Fruit fly (Drosophila melanogaster) whole organism, embryonic: ENCODE results near the gene CG44094.

Experiments used
- Aef1 ChIP-seq: fragments of 200-800 bp; sonication (Bioruptor generic); IDR thresholded peaks from 3 replicates; pipeline ENCODE4 v1.3.6; 2022; ENCODE audit warnings: missing biosample characterization, missing genetic modification characterization
- CG10366 ChIP-seq: fragments of 200-800 bp; sonication (Bioruptor generic); IDR thresholded peaks from 2 replicates; pipeline ENCODE4 v1.3.6; 2022; ENCODE audit warnings: missing biosample characterization, missing genetic modification characterization
- CG10431 ChIP-seq: fragments of 200-800 bp; sonication (Bioruptor generic); optimal IDR thresholded peaks from 3 replicates; lab custom pipeline; 2018; ENCODE audit warnings: missing biosample characterization, mild to moderate bottlenecking, missing genetic modification characterization
- CG11085 ChIP-seq: fragments of 200-800 bp; sonication (Bioruptor generic); IDR thresholded peaks from 2 replicates; pipeline ENCODE4 v1.3.6; 2022; ENCODE audit warnings: missing biosample characterization, missing genetic modification characterization
- CG11093 ChIP-seq: fragments of 200-800 bp; sonication (Bioruptor generic); IDR thresholded peaks from 3 replicates; pipeline ENCODE4 v1.3.6; 2022; ENCODE audit warnings: missing biosample characterization, missing genetic modification characterization
- CG11695 ChIP-seq: fragments of 200-800 bp; sonication (Bioruptor generic); IDR thresholded peaks from 3 replicates; pipeline ENCODE4 v1.3.6; 2022; ENCODE audit warnings: missing biosample characterization, missing genetic modification characterization
- CG12391 ChIP-seq: fragments of 200-800 bp; sonication (Bioruptor generic); optimal IDR thresholded peaks from 3 replicates; lab custom pipeline; 2018; ENCODE audit warnings: missing biosample characterization, mild to moderate bottlenecking, missing genetic modification characterization, moderate library complexity
- CG12942 ChIP-seq: fragments of 200-800 bp; sonication (Bioruptor generic); optimal IDR thresholded peaks from 3 replicates; lab custom pipeline; 2016; ENCODE audit warnings: missing biosample characterization, missing genetic modification characterization
- CG13624 ChIP-seq: fragments of 200-800 bp; sonication (Bioruptor generic); optimal IDR thresholded peaks from 2 replicates; lab custom pipeline; 2016; ENCODE audit warnings: missing biosample characterization, missing genetic modification characterization
- CG14441 ChIP-seq: fragments of 200-800 bp; sonication (Bioruptor generic); IDR thresholded peaks from 2 replicates; pipeline ENCODE4 v1.3.6; 2022; ENCODE audit warnings: missing biosample characterization, missing genetic modification characterization
- CG15073 ChIP-seq: fragments of 200-800 bp; sonication (Bioruptor generic); optimal IDR thresholded peaks from 2 replicates; lab custom pipeline; 2016; ENCODE audit warnings: missing biosample characterization, missing genetic modification characterization
- CG15269 ChIP-seq: fragments of 200-800 bp; sonication (Bioruptor generic); optimal IDR thresholded peaks from 2 replicates; lab custom pipeline; 2018; ENCODE audit warnings: missing biosample characterization, mild to moderate bottlenecking, missing genetic modification characterization, moderate library complexity
- CG15514 ChIP-seq: fragments of 200-800 bp; sonication (Bioruptor generic); optimal IDR thresholded peaks from 3 replicates; lab custom pipeline; 2017; ENCODE audit warnings: missing biosample characterization, missing genetic modification characterization, mild to moderate bottlenecking, moderate library complexity, missing genetic modification reagents
- CG15601 ChIP-seq: fragments of 200-800 bp; sonication (Bioruptor generic); optimal IDR thresholded peaks from 3 replicates; lab custom pipeline; 2019; ENCODE audit warnings: missing biosample characterization, mild to moderate bottlenecking, missing genetic modification characterization, moderate library complexity
- CG30431 ChIP-seq: fragments of 200-800 bp; sonication (Bioruptor generic); optimal IDR thresholded peaks from 2 replicates; lab custom pipeline; 2017; ENCODE audit warnings: missing biosample characterization, missing genetic modification characterization
- CG32772 ChIP-seq: fragments of 200-800 bp; sonication (Bioruptor generic); IDR thresholded peaks from 2 replicates; pipeline ENCODE4 v1.3.6; 2022; ENCODE audit warnings: missing biosample characterization, missing genetic modification characterization
- CG4328 ChIP-seq: fragments of 200-800 bp; sonication (Bioruptor generic); optimal IDR thresholded peaks from 3 replicates; lab custom pipeline; 2017; ENCODE audit warnings: missing biosample characterization, missing genetic modification reagents, missing genetic modification characterization
- CG4424 ChIP-seq: fragments of 200-800 bp; sonication (Bioruptor generic); optimal IDR thresholded peaks from 3 replicates; lab custom pipeline; 2016; ENCODE audit warnings: missing biosample characterization, missing genetic modification characterization
- CG4820 ChIP-seq: fragments of 200-800 bp; sonication (Bioruptor generic); optimal IDR thresholded peaks from 3 replicates; lab custom pipeline; 2016; ENCODE audit warnings: missing biosample characterization, missing genetic modification characterization
- CG7987 ChIP-seq: fragments of 200-800 bp; sonication (Bioruptor generic); optimal IDR thresholded peaks from 2 replicates; lab custom pipeline; 2018; ENCODE audit warnings: missing biosample characterization, mild to moderate bottlenecking, missing genetic modification characterization, moderate library complexity
- CG8359 ChIP-seq: fragments of 200-800 bp; sonication (Bioruptor generic); optimal IDR thresholded peaks from 2 replicates; lab custom pipeline; 2017; ENCODE audit warnings: missing biosample characterization, mild to moderate bottlenecking, missing genetic modification characterization, borderline replicate concordance
- CG9797 ChIP-seq: fragments of 200-800 bp; sonication (Bioruptor generic); optimal IDR thresholded peaks from 3 replicates; lab custom pipeline; 2018; ENCODE audit warnings: missing biosample characterization, mild to moderate bottlenecking, missing genetic modification characterization
- Camta ChIP-seq: fragments of 200-800 bp; sonication (Bioruptor generic); optimal IDR thresholded peaks from 2 replicates; lab custom pipeline; 2016; ENCODE audit warnings: missing biosample characterization, missing genetic modification characterization
- Dbx ChIP-seq: fragments of 200-800 bp; sonication (Bioruptor generic); IDR thresholded peaks from 3 replicates; pipeline ENCODE4 v1.3.6; 2022; ENCODE audit warnings: missing biosample characterization, missing genetic modification characterization
- Fer1 ChIP-seq: fragments of 200-800 bp; sonication (Bioruptor generic); optimal IDR thresholded peaks from 2 replicates; lab custom pipeline; 2017; ENCODE audit warnings: missing biosample characterization, mild to moderate bottlenecking, missing genetic modification characterization
- HLH54F ChIP-seq: fragments of 200-800 bp; sonication (Bioruptor generic); optimal IDR thresholded peaks from 3 replicates; lab custom pipeline; 2016; ENCODE audit warnings: missing biosample characterization, missing genetic modification characterization
- HmgD ChIP-seq: fragments of 200-800 bp; sonication (Bioruptor generic); optimal IDR thresholded peaks from 3 replicates; lab custom pipeline; 2016; ENCODE audit warnings: missing biosample characterization, missing genetic modification characterization
- Kr ChIP-seq: fragments of 200-800 bp; sonication (Bioruptor generic); optimal IDR thresholded peaks from 2 replicates; lab custom pipeline; 2017; ENCODE audit warnings: missing biosample characterization, mild to moderate bottlenecking, missing genetic modification characterization
- Lpt ChIP-seq: fragments of >200 bp; optimal IDR thresholded peaks from 2 replicates; lab custom pipeline; 2018; ENCODE audit warnings: missing biosample characterization, missing genetic modification characterization
- NC2β ChIP-seq: fragments of 200-800 bp; sonication (Bioruptor generic); optimal IDR thresholded peaks from 2 replicates; lab custom pipeline; 2016; ENCODE audit warnings: missing biosample characterization, missing genetic modification characterization
- NfI ChIP-seq: fragments of 200-800 bp; sonication (Bioruptor generic); optimal IDR thresholded peaks from 3 replicates; lab custom pipeline; 2018; ENCODE audit warnings: missing biosample characterization, mild to moderate bottlenecking, missing genetic modification characterization, moderate library complexity
- Opbp ChIP-seq: fragments of 200-800 bp; sonication (Bioruptor generic); IDR thresholded peaks from 3 replicates; pipeline ENCODE4 v1.3.6; 2022; ENCODE audit warnings: missing biosample characterization, missing genetic modification characterization; ENCODE audit not compliant: partially characterized antibody
- Six4 ChIP-seq: fragments of 200-800 bp; sonication (Bioruptor generic); optimal IDR thresholded peaks from 2 replicates; lab custom pipeline; 2016; ENCODE audit warnings: missing biosample characterization, missing genetic modification characterization
- az2 ChIP-seq: fragments of 200-800 bp; sonication (Bioruptor generic); optimal IDR thresholded peaks from 3 replicates; lab custom pipeline; 2016; ENCODE audit warnings: missing biosample characterization, missing genetic modification characterization
- btn ChIP-seq: fragments of 200-800 bp; sonication (Bioruptor generic); optimal IDR thresholded peaks from 2 replicates; lab custom pipeline; 2016; ENCODE audit warnings: missing biosample characterization, missing genetic modification characterization
- croc ChIP-seq: fragments of 200-800 bp; sonication (Bioruptor generic); conservative IDR thresholded peaks from 3 replicates; pipeline ENCODE4 v1.3.6; 2022; ENCODE audit warnings: missing biosample characterization, missing genetic modification characterization
- cwo ChIP-seq: fragments of 200-800 bp; sonication (Bioruptor generic); optimal IDR thresholded peaks from 3 replicates; lab custom pipeline; 2017; ENCODE audit warnings: missing biosample characterization, missing genetic modification characterization, mild to moderate bottlenecking, moderate library complexity, missing genetic modification reagents
- fd96Cb ChIP-seq: fragments of 200-800 bp; sonication (Bioruptor generic); optimal IDR thresholded peaks from 2 replicates; lab custom pipeline; 2018; ENCODE audit warnings: missing biosample characterization, mild to moderate bottlenecking, missing genetic modification characterization, moderate library complexity
- gcm2 ChIP-seq: fragments of 200-800 bp; sonication (Bioruptor generic); optimal IDR thresholded peaks from 2 replicates; lab custom pipeline; 2016; ENCODE audit warnings: missing biosample characterization, missing genetic modification characterization
- grau ChIP-seq: fragments of 200-800 bp; optimal IDR thresholded peaks from 3 replicates; lab custom pipeline; 2019; ENCODE audit warnings: missing biosample characterization, mild to moderate bottlenecking, missing genetic modification characterization, moderate library complexity
- her ChIP-seq: fragments of 200-800 bp; sonication (Bioruptor generic); optimal IDR thresholded peaks from 2 replicates; lab custom pipeline; 2016; ENCODE audit warnings: missing biosample characterization, missing genetic modification characterization
- jumu ChIP-seq: fragments of 200-800 bp; sonication (Bioruptor generic); optimal IDR thresholded peaks from 3 replicates; lab custom pipeline; 2016; ENCODE audit warnings: missing biosample characterization, missing genetic modification characterization
- ken ChIP-seq: fragments of 200-800 bp; sonication (Bioruptor generic); IDR thresholded peaks from 3 replicates; pipeline ENCODE4 v1.3.6; 2022; ENCODE audit warnings: missing biosample characterization, missing genetic modification characterization
- pb ChIP-seq: fragments of 200-800 bp; sonication (Bioruptor generic); optimal IDR thresholded peaks from 3 replicates; lab custom pipeline; 2016; ENCODE audit warnings: missing biosample characterization, missing genetic modification characterization
- pfk ChIP-seq: fragments of 200-800 bp; sonication (Bioruptor generic); optimal IDR thresholded peaks from 2 replicates; lab custom pipeline; 2018; ENCODE audit warnings: missing biosample characterization, mild to moderate bottlenecking, missing genetic modification characterization, moderate library complexity
- pita ChIP-seq: fragments of 200-800 bp; sonication (Bioruptor generic); optimal IDR thresholded peaks from 2 replicates; lab custom pipeline; 2017; ENCODE audit warnings: missing biosample characterization, mild to moderate bottlenecking, missing genetic modification characterization
- pum ChIP-seq: fragments of 200-800 bp; sonication (Bioruptor generic); optimal IDR thresholded peaks from 2 replicates; lab custom pipeline; 2016; ENCODE audit warnings: missing biosample characterization, missing genetic modification characterization
- sens-2 ChIP-seq: fragments of 200-800 bp; sonication (Bioruptor generic); IDR thresholded peaks from 2 replicates; pipeline ENCODE4 v1.3.6; 2022; ENCODE audit warnings: missing biosample characterization, missing genetic modification characterization
- tgo ChIP-seq: fragments of 200-800 bp; sonication (Bioruptor generic); IDR thresholded peaks from 3 replicates; pipeline ENCODE4 v1.3.6; 2022; ENCODE audit warnings: missing biosample characterization, missing genetic modification characterization
- trem ChIP-seq: fragments of 200-800 bp; optimal IDR thresholded peaks from 3 replicates; lab custom pipeline; 2019; ENCODE audit warnings: missing biosample characterization, mild to moderate bottlenecking, missing genetic modification characterization, moderate library complexity
- zfh1 ChIP-seq: fragments of 200-800 bp; sonication (Bioruptor generic); IDR thresholded peaks from 3 replicates; pipeline ENCODE4 v1.3.6; 2022; ENCODE audit warnings: missing biosample characterization, missing genetic modification characterization

CG44094 gene

DNA sequence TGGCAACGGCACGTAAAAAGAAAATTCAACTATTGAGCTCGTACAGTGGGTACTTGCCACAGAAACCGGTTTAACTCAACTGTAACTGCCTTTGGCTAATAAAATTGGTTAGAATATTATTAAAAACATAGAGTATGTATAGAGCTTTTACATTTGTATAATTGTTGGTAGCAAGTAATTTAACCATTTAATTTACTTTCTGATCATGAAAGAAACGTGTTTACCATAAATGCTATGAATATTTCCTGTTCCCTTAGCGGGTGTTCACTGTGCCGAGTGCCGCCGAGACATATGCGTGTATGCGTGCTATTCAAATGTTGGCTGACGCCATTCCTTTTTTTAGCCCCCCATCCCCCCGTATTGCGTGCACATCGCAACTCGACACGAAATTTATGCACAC, 27.7 kb downstream of the CG44094 start (continued):
- no peak for TF ChIP-seq CG12391

DNA sequence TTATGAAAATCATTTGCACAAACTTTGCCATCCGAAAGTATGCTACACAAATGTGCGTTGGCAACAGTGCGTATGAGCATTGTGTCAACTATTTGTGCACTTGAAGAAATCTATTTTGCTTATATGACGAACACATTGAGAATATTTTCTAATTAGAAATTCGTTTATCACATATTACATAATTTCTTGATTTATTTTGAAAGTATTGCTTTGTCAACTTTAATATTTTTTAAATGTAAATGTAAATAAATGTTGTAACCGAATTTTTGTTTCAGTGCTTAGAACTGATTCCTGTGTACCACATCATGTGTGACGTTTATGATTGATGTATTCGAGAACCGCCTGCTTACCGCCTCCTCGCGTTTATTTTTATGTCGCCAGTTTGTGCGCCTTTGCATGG, 34.4 kb downstream of the CG44094 start:
- no peak for TF ChIP-seq pita (GFP tag; lab: Kevin White, UChicago)
- no peak for TF ChIP-seq CG7987 (GFP tag; lab: Kevin White, UChicago)
- TF ChIP-seq Dbx, result 0 out of 3 replicates have a peak, but pooled peaks have one; percentile 38
- no peak for TF ChIP-seq pfk
- no peak for TF ChIP-seq CG14441 (GFP tag; lab: Robert Waterston, UW)
- no peak for TF ChIP-seq HmgD (GFP tag; lab: Kevin White, UChicago)
- TF ChIP-seq CG13624, result no peak
- TF ChIP-seq CG10366 (GFP tag; lab: Robert Waterston, UW), result no peak
- 0 out of 3 replicates have a peak, but pooled peaks have one; percentile 38 for TF ChIP-seq CG11695 (GFP tag; lab: Robert Waterston, UW)
- TF ChIP-seq her (GFP tag; lab: Kevin White, UChicago), result no peak
- TF ChIP-seq gcm2 (GFP tag; lab: Kevin White, UChicago), result no peak
- no peak for TF ChIP-seq sens-2
- peak; percentile 5 for TF ChIP-seq CG15514 (GFP tag; lab: Kevin White, UChicago)
- peak; percentile 4 for TF ChIP-seq CG4820 (GFP tag; lab: Kevin White, UChicago)
- no peak for TF ChIP-seq Six4 (GFP tag; lab: Kevin White, UChicago)
- TF ChIP-seq jumu, result no peak
- no peak for TF ChIP-seq CG30431
- no peak for TF ChIP-seq CG12942 (GFP tag; lab: Kevin White, UChicago)
- TF ChIP-seq CG10431 (GFP tag; lab: Kevin White, UChicago), result no peak
- no peak for TF ChIP-seq fd96Cb (tag; lab: Kevin White, UChicago)
- peak; percentile 11 for TF ChIP-seq CG4424
- no peak for TF ChIP-seq CG11085 (GFP tag; lab: Robert Waterston, UW)
- TF ChIP-seq pum, result no peak
- no peak for TF ChIP-seq HLH54F (GFP tag; lab: Kevin White, UChicago)
- TF ChIP-seq croc (GFP tag; lab: Robert Waterston, UW), result no peak
- no peak for TF ChIP-seq Kr (GFP tag; lab: Kevin White, UChicago)
- TF ChIP-seq CG8359 (GFP tag; lab: Kevin White, UChicago), result no peak
- TF ChIP-seq CG15601, result no peak
- TF ChIP-seq CG9797 (GFP tag; lab: Kevin White, UChicago), result no peak
- TF ChIP-seq cwo (GFP tag; lab: Kevin White, UChicago), result peak; percentile 32
- no peak for TF ChIP-seq CG12391
- TF ChIP-seq NC2β (GFP tag; lab: Kevin White, UChicago), result no peak
- no peak for TF ChIP-seq ken (GFP tag; lab: Robert Waterston, UW)
- no peak for TF ChIP-seq Camta (GFP tag; lab: Kevin White, UChicago)
- TF ChIP-seq Opbp (GFP tag; lab: Robert Waterston, UW), result no peak
- peak; percentile 39 for TF ChIP-seq CG15269 (tag; lab: Kevin White, UChicago)
- TF ChIP-seq CG32772 (GFP tag; lab: Robert Waterston, UW), result no peak
- no peak for TF ChIP-seq Lpt (GFP tag; lab: Kevin White, UChicago)
- no peak for TF ChIP-seq az2
- no peak for TF ChIP-seq Aef1
- TF ChIP-seq grau (tag; lab: Kevin White, UChicago), result no peak
- no peak for TF ChIP-seq CG4328 (GFP tag; lab: Kevin White, UChicago)
- TF ChIP-seq tgo (GFP tag; lab: Robert Waterston, UW), result no peak
- no peak for TF ChIP-seq CG15073 (GFP tag; lab: Kevin White, UChicago)
- TF ChIP-seq trem, result no peak
- TF ChIP-seq Fer1 (GFP tag; lab: Kevin White, UChicago), result peak; percentile 45
- TF ChIP-seq NfI, result no peak
- no peak for TF ChIP-seq zfh1 (GFP tag; lab: Robert Waterston, UW)
- no peak for TF ChIP-seq pb (GFP tag; lab: Kevin White, UChicago)
- no peak for TF ChIP-seq CG11093 (GFP tag; lab: Robert Waterston, UW)
- TF ChIP-seq btn (GFP tag; lab: Kevin White, UChicago), result no peak
